Worm (Caenorhabditis elegans) whole organism, dauer: ENCODE results near the gene R11D1.10.

ENCODE experiments used
- unc-62 ChIP-seq: sonication (generic microtip); optimal IDR thresholded peaks from 2 replicates; lab custom pipeline; 2017; ENCODE audit warnings: missing biosample characterization, missing genetic modification reagents, missing genetic modification characterization

The R11D1.10 gene

ce11 chrV:12729220-12729619, at the start of gene R11D1.10:
Gene R11D1.10 (plus strand): TSS chrV:12729520.
- no peak for TF ChIP-seq unc-62 (GFP tag; lab: Kevin White, UChicago)

DNA sequence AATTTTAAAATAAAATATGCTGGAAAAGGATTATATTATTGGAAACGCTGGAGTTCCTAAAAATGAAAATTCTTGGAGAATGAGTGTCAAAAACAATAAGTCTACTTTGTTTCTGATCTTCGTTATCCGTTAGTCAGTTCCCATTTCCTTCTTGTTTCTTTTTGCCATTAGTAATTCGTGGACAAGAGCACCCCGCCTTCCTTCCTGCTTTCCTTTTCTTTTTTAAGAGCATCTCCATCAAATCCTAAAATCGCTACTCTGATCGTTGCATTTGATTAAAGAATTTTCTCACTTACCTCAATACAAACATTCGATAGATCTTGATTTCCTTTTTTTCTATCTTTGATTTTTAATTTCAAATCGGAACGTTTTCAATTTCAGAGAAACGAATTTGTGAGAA, 49.5 kb upstream of the R11D1.10 start, which contains the start of gene frpr-15:
frpr-15 (plus strand) TSS at position 301 of the 400 bp plus-strand sequence.
- no peak for TF ChIP-seq unc-62 (GFP tag; lab: Kevin White, UChicago)

ce11 chrV:12683205-12683604, 46.1 kb upstream of the R11D1.10 start:
- no peak for TF ChIP-seq unc-62 (GFP tag; lab: Kevin White, UChicago)

DNA sequence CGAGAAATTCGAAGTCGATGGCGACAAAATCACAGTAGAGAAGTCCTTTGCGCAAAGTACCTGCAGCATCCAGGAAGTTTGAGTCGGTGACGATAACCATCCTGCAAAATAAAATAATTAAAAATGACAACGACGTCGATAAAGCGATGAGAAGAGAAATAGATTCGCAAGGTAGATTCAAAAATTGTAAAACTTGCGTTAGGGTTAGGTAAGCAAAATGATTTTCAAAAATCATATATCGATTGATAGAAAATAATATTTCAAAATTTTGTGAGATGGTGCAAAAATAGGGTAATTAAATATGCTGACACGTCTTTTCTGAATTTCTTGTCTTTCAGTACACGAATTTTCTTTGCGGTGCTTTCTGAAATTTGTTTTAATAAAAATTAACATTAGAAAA, 34.2 kb upstream of the R11D1.10 start, which contains the start of gene parn-1:
parn-1 (minus strand) TSS at position 101 of the 400 bp plus-strand sequence.
- no peak for TF ChIP-seq unc-62 (GFP tag; lab: Kevin White, UChicago)

- TF ChIP-seq unc-62 (GFP tag; lab: Kevin White, UChicago), result no peak
Observed at ce11 chrV:12695968-12696367, 33.4 kb upstream of the R11D1.10 start, which contains the start of gene K10C8.4. Gene K10C8.4 (plus strand): TSS chrV:12696268.

- TF ChIP-seq unc-62 (GFP tag; lab: Kevin White, UChicago), result no peak
Observed at ce11 chrV:12696790-12697189, 32.5 kb upstream of the R11D1.10 start.

DNA sequence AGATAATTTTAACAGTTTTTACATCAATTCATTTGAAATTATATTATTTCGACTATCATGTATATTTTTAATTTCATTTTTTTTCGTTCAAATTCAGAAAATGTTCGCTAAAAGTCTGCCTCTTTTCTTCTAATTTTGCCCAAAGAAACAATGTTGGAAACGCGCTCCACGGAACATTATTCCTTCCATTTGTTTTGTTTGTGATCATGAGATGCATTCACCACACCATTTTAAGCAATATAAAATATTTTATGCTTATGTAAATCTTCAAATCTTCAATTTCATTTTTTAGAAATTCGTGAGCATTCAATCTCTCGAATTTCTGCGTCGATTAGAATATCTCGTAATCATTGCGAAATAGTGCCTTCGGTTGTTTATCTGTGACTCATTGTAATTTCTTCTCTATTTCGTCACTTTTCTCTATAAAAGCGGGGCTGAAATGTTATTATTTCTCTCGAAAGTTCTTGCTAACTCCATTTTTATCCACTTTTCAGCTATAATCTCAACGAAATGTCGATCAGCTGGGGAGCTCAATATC, 31.9 kb upstream of the R11D1.10 start, which contains the start of gene istr-1:
istr-1 (plus strand) TSS at position 495 of the 538 bp plus-strand sequence.
- no peak for TF ChIP-seq unc-62 (GFP tag; lab: Kevin White, UChicago)

- no peak for TF ChIP-seq unc-62 (GFP tag; lab: Kevin White, UChicago)
Observed at ce11 chrV:12701613-12702012, 27.7 kb upstream of the R11D1.10 start.

- no peak for TF ChIP-seq unc-62 (GFP tag; lab: Kevin White, UChicago)
Observed at ce11 chrV:12704077-12704476, 25.2 kb upstream of the R11D1.10 start, which contains the start of gene R11D1.1. Gene R11D1.1 (plus strand): TSS chrV:12704377.

DNA sequence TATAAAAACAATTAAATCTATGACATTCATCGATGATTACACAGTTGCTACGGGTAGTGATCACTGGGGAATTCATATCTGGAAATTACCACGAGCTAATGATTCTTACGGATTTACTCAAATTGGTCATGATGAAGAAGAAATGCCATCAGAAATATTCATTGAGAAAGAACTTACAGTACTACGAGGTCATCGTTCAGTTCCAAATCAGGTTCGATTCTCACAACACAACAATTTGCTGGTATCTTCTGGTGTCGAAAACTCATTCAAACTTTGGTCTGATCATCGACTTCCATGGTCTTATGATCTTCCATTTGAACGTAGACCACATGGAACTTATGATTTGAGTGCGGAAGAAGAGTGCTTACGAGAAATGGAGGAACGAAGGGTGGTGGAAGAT, 22.8 kb upstream of the R11D1.10 start:
- no peak for TF ChIP-seq unc-62 (GFP tag; lab: Kevin White, UChicago)

- no peak for TF ChIP-seq unc-62 (GFP tag; lab: Kevin White, UChicago)
Observed at ce11 chrV:12708305-12708704, 21.0 kb upstream of the R11D1.10 start, which contains the start of gene R11D1.2. Gene R11D1.2 (plus strand): TSS chrV:12708605.

ce11 chrV:12711999-12712398, 17.3 kb upstream of the R11D1.10 start, which contains the start of gene R11D1.3:
Gene R11D1.3 (minus strand): TSS chrV:12712099.
- no peak for TF ChIP-seq unc-62 (GFP tag; lab: Kevin White, UChicago)

- no peak for TF ChIP-seq unc-62 (GFP tag; lab: Kevin White, UChicago)
Observed at ce11 chrV:12714120-12714519, 15.2 kb upstream of the R11D1.10 start, which contains the start of gene R11D1.4. Gene R11D1.4 (minus strand): TSS chrV:12714220.

ce11 chrV:12716447-12716846, 12.9 kb upstream of the R11D1.10 start, which contains the start of gene str-178:
Gene str-178 (minus strand): TSS chrV:12716547.
- no peak for TF ChIP-seq unc-62 (GFP tag; lab: Kevin White, UChicago)

DNA sequence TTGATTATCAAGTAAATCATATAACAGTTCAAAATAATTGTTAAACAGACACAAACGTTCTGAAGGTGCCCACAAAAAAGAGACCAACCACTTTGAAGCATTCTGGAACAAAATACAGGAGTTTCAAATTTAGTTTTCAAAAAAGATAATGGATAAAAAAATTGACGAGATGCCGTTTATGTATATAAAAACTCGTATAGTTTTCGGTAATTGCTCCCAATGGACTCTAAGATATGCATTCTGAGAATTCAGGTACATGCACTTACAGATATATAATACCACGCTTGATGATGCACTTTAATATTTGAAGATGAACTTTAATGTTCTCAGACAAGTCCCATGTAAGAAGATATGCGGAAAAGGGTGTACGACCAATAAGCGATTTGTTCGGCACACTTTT, 10.7 kb upstream of the R11D1.10 start, which contains the start of gene str-181:
str-181 (minus strand) TSS at position 101 of the 400 bp plus-strand sequence.
- no peak for TF ChIP-seq unc-62 (GFP tag; lab: Kevin White, UChicago)

DNA sequence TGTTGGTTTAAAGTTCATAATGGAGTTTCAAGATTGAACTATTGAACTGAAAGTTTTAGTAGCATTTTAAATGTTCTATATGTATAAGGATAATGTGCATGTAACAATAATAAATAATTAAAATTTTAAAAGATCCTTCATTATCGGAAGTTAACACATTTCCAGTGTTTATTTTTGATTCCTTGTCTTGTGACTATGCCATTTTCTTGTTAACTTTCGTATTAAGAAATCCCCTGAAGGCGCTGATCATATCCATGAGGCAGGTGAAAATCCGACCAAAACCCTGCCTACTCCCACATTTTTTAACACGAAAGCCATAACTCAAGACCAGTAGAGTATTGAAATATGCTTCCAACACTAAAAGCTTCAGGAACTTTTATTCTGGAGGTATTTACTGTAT, 9.6 kb upstream of the R11D1.10 start, which contains the start of gene R11D1.7:
R11D1.7 (plus strand) TSS at position 301 of the 400 bp plus-strand sequence.
- no peak for TF ChIP-seq unc-62 (GFP tag; lab: Kevin White, UChicago)

- no peak for TF ChIP-seq unc-62 (GFP tag; lab: Kevin White, UChicago)
Observed at ce11 chrV:12725893-12726292, 3.4 kb upstream of the R11D1.10 start, which contains the start of gene R11D1.12. Gene R11D1.12 (minus strand): TSS chrV:12725993.
